Worm (Caenorhabditis elegans): ENCODE results near the gene zim-1.

The zim-1 gene

ce11 chrIV:10511432-10511831, 35.5 kb upstream of the zim-1 start:
- TF ChIP-seq cog-1 (tag; optimal IDR thresholded peaks at IDR 0.05): no peak
- TF ChIP-seq T22C8.4 (GFP tag; IDR thresholded peaks at IDR 0.05): no peak
- TF ChIP-seq med-1 (GFP tag; optimal IDR thresholded peaks at IDR 0.05; ENCODE audit: insufficient read depth): no peak
- no peak for TF ChIP-seq klf-2 (GFP tag; conservative IDR thresholded peaks at IDR 0.05)
- no peak for TF ChIP-seq ztf-23 (GFP tag; IDR thresholded peaks at IDR 0.05)
- TF ChIP-seq ref-1 (GFP tag; conservative IDR thresholded peaks at IDR 0.05): no peak
- TF ChIP-seq tab-1 (GFP tag; IDR thresholded peaks at IDR 0.05): no peak
- no peak for TF ChIP-seq ztf-29 (GFP tag; IDR thresholded peaks at IDR 0.05)
- no peak for TF ChIP-seq flt-1 (GFP tag; IDR thresholded peaks at IDR 0.05)

DNA sequence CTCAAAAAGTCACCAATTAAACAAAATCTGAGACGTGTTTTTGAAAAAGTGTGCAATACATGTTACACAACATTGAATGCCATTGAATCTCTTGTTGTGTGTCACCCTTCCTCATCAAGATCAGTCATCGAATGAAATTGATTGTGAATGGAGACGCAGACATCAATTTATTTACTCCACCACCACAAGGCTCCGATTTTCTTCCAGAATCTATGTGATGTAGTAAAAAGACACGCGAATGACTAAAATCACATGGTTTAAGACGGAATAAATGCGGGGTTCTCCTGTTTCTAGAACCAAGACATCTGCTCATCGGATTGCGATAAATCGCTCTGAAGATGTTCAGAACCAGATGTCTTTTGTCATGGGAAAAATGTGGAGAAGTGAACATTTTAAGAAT, 34.1 kb upstream of the zim-1 start:
- TF ChIP-seq ztf-23 (GFP tag; IDR thresholded peaks at IDR 0.05) (no peak), flt-1 (GFP tag; IDR thresholded peaks at IDR 0.05) (no peak), ztf-29 (GFP tag; IDR thresholded peaks at IDR 0.05) (no peak), med-1 (GFP tag; optimal IDR thresholded peaks at IDR 0.05; ENCODE audit: insufficient read depth) (no peak), cog-1 (tag; optimal IDR thresholded peaks at IDR 0.05) (no peak), T22C8.4 (GFP tag; IDR thresholded peaks at IDR 0.05) (no peak), tab-1 (GFP tag; IDR thresholded peaks at IDR 0.05) (no peak), klf-2 (GFP tag; conservative IDR thresholded peaks at IDR 0.05) (no peak), ref-1 (GFP tag; conservative IDR thresholded peaks at IDR 0.05) (no peak)

ce11 chrIV:10513266-10513665, 33.6 kb upstream of the zim-1 start:
- TF ChIP-seq cog-1 (tag; optimal IDR thresholded peaks at IDR 0.05) (no peak), flt-1 (GFP tag; IDR thresholded peaks at IDR 0.05) (no peak), ztf-23 (GFP tag; IDR thresholded peaks at IDR 0.05) (no peak), klf-2 (GFP tag; conservative IDR thresholded peaks at IDR 0.05) (no peak), ref-1 (GFP tag; conservative IDR thresholded peaks at IDR 0.05) (no peak), med-1 (GFP tag; optimal IDR thresholded peaks at IDR 0.05; ENCODE audit: insufficient read depth) (no peak)

- TF ChIP-seq cog-1 (tag; optimal IDR thresholded peaks at IDR 0.05) (no peak), T22C8.4 (GFP tag; IDR thresholded peaks at IDR 0.05) (no peak)
Observed at ce11 chrIV:10515128-10515527, 31.8 kb upstream of the zim-1 start, which contains the start of gene C02F4.4. C02F4.4 (minus strand) TSS chrIV:10515228.

ce11 chrIV:10518652-10519051, 28.2 kb upstream of the zim-1 start:
- TF ChIP-seq ref-1 (GFP tag; conservative IDR thresholded peaks at IDR 0.05) (no peak), med-1 (GFP tag; optimal IDR thresholded peaks at IDR 0.05; ENCODE audit: insufficient read depth) (no peak), T22C8.4 (GFP tag; IDR thresholded peaks at IDR 0.05) (no peak), flt-1 (GFP tag; IDR thresholded peaks at IDR 0.05) (no peak), cog-1 (tag; optimal IDR thresholded peaks at IDR 0.05) (no peak), tab-1 (GFP tag; IDR thresholded peaks at IDR 0.05) (no peak)

DNA sequence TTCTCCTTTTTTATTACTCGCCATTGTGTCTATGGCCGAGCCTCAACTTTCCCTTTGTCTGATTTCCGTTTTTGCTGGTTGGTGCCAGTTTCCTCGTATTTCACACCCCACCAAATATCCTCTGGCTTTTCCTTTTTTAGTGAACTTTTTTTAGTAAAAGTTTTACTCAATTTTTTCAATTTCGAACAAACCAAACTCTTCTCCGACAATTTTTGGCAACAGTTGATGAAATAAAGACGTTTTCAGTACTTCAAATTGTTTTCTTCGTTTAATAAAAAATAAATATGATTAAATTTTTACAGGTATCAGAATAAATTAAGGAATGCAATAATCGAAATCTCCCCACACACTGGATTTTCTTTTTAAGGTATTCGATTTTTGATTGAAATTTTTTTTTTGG, 25.8 kb upstream of the zim-1 start, which contains the start of gene cal-4:
Gene cal-4, plus strand, starts transcription at position 301 of the 400 bp plus-strand sequence.
- TF ChIP-seq klf-2 (GFP tag; conservative IDR thresholded peaks at IDR 0.05) (no peak), ref-1 (GFP tag; conservative IDR thresholded peaks at IDR 0.05) (no peak), ztf-29 (GFP tag; IDR thresholded peaks at IDR 0.05) (no peak), T22C8.4 (GFP tag; IDR thresholded peaks at IDR 0.05) (no peak), med-1 (GFP tag; optimal IDR thresholded peaks at IDR 0.05; ENCODE audit: insufficient read depth) (no peak), cog-1 (tag; optimal IDR thresholded peaks at IDR 0.05) (no peak), flt-1 (GFP tag; IDR thresholded peaks at IDR 0.05) (no peak), tab-1 (GFP tag; IDR thresholded peaks at IDR 0.05) (no peak), ztf-23 (GFP tag; IDR thresholded peaks at IDR 0.05) (no peak)

DNA sequence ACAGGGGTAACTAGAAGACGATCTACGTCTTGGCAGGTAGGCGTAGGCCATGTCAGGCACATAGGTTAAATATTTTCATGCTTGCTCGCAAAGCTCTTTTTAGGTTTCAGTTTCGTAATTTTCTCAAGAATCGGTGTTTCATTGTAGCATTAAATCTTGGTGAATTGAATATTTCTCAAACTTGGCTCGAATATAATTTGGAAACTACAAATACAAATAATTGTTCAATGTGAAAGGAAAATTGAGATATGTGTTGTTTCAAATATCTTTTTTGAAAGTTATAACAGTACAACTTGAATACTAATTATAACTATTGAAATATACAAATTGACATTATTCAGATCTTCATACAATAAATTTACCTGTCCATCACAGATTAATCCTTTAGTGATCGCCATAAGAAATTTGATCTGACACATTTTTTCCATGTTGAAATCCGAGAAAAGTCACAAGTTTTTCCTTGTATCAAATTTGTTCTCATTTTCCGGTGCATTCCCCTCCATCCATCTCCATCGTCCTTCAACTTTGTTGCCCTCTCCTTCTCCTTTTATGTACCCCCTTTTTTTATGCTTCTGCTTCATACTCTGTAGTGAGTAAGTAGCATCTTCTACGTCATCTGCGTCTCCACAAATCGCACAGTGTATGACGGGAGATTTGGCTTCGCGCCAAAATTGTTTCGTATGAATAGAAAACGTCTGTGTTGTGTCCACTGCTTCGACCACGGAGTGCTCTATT, 22.6 kb upstream of the zim-1 start, which contains the start of gene C02F4.5:
Gene C02F4.5, minus strand, starts transcription at position 51 of the 735 bp plus-strand sequence.
- no peak for TF ChIP-seq ref-1 (GFP tag; conservative IDR thresholded peaks at IDR 0.05)
- no peak for TF ChIP-seq ztf-29 (GFP tag; IDR thresholded peaks at IDR 0.05)
- TF ChIP-seq klf-2 (GFP tag; conservative IDR thresholded peaks at IDR 0.05): no peak
- TF ChIP-seq tab-1 (GFP tag; IDR thresholded peaks at IDR 0.05): no peak
- TF ChIP-seq cog-1 (tag; optimal IDR thresholded peaks at IDR 0.05): no peak
- TF ChIP-seq ztf-23 (GFP tag; IDR thresholded peaks at IDR 0.05): no peak
- TF ChIP-seq flt-1 (GFP tag; IDR thresholded peaks at IDR 0.05): no peak
- TF ChIP-seq med-1 (GFP tag; optimal IDR thresholded peaks at IDR 0.05; ENCODE audit: insufficient read depth): no peak
- TF ChIP-seq T22C8.4 (GFP tag; IDR thresholded peaks at IDR 0.05): no peak

- TF ChIP-seq ref-1 (GFP tag; conservative IDR thresholded peaks at IDR 0.05) (no peak), klf-2 (GFP tag; conservative IDR thresholded peaks at IDR 0.05) (no peak), med-1 (GFP tag; optimal IDR thresholded peaks at IDR 0.05; ENCODE audit: insufficient read depth) (no peak), flt-1 (GFP tag; IDR thresholded peaks at IDR 0.05) (no peak), T22C8.4 (GFP tag; IDR thresholded peaks at IDR 0.05) (no peak), ztf-29 (GFP tag; IDR thresholded peaks at IDR 0.05) (no peak), cog-1 (tag; optimal IDR thresholded peaks at IDR 0.05) (no peak), ztf-23 (GFP tag; IDR thresholded peaks at IDR 0.05) (no peak), tab-1 (GFP tag; IDR thresholded peaks at IDR 0.05) (no peak)
Observed at ce11 chrIV:10530648-10531047, 16.2 kb upstream of the zim-1 start, which contains the start of gene T07G12.2. T07G12.2 (plus strand) TSS chrIV:10530709.

DNA sequence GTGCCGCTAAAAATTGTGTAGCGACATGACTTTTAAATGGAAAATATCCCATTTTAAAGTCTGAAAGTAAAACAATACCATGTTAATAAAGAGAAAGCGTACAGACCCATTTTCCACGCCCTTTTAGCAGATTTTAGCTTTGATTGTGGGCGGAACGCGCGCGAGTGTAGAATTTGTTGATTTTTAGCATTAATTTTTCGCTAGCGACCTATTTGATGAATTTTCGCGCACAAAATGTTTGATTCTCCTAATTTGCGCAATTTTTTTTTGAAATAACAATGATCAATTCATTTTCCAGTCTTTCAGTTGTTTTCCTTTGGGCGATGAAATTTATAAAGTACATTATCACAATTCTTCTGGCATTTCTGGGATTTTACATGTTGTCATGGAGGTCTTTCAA, 13.2 kb upstream of the zim-1 start, which contains the start of gene T07G12.3:
Gene T07G12.3, plus strand, starts transcription at position 301 of the 400 bp plus-strand sequence.
- TF ChIP-seq klf-2 (GFP tag; conservative IDR thresholded peaks at IDR 0.05) (no peak), ztf-29 (GFP tag; IDR thresholded peaks at IDR 0.05) (no peak), ref-1 (GFP tag; conservative IDR thresholded peaks at IDR 0.05) (no peak), med-1 (GFP tag; optimal IDR thresholded peaks at IDR 0.05; ENCODE audit: insufficient read depth) (no peak), ztf-23 (GFP tag; IDR thresholded peaks at IDR 0.05) (no peak), flt-1 (GFP tag; IDR thresholded peaks at IDR 0.05) (no peak), T22C8.4 (GFP tag; IDR thresholded peaks at IDR 0.05) (no peak), cog-1 (tag; optimal IDR thresholded peaks at IDR 0.05) (no peak), tab-1 (GFP tag; IDR thresholded peaks at IDR 0.05) (no peak)

Measured in whole organism, midembryonic.